Fruit fly (Drosophila melanogaster): ENCODE measurements around the gene MAPk-Ak2.
A peak's percentile ranks its signal among the peaks of the same experiment; 100 is the strongest.

The MAPk-Ak2 gene

dm6 chrX:5735268-5735941 lies 28.6 kb downstream of the MAPk-Ak2 start (continued):
- TF ChIP-seq Sox14 (GFP tag; optimal IDR thresholded peaks at IDR 0.05), result peak; percentile 92
- TF ChIP-seq Eip78C (GFP tag), result peak; percentile 98
- TF ChIP-seq CG11902 (GFP tag; optimal IDR thresholded peaks at IDR 0.05), result peak; percentile 72
- peak; percentile 93 for TF ChIP-seq eg (GFP tag; IDR thresholded peaks at IDR 0.05)
- TF ChIP-seq Blimp-1 (GFP tag; optimal IDR thresholded peaks at IDR 0.05), result peak; percentile 43
- TF ChIP-seq svp (GFP tag), result peak; percentile 97
- TF ChIP-seq CG31627 (GFP tag; optimal IDR thresholded peaks at IDR 0.05), result peak; percentile 94
- TF ChIP-seq fkh (GFP tag; optimal IDR thresholded peaks at IDR 0.05), result peak; percentile 18
- TF ChIP-seq cyc (GFP tag; optimal IDR thresholded peaks at IDR 0.05), result peak; percentile 79
- peak; percentile 89 for TF ChIP-seq achi (GFP tag; optimal IDR thresholded peaks at IDR 0.05)

DNA sequence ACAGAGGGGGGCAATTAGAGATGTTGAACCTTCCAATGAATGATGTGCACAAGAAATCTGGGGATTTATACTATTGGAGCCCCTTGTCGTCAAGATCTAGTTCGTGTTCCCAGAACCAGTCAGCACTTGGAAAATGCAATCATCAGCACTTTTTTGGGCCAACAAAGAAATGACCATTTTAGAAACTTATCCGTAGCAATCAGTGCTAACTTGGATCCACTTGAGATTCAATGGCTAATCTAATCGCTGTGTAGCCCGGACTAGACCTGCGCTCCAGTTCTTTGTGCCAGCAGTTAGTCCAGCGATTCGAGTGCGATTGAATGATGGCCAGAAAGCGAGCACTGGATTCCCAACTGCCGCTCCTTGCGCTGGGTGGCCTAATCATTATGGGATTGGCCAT lies 31.6 kb downstream of the MAPk-Ak2 start, which contains the start of gene CG15773:
Gene CG15773, plus strand, starts transcription at position 301 of the 400 bp plus-strand sequence.
- no peak for TF ChIP-seq fd85E (GFP tag; optimal IDR thresholded peaks at IDR 0.05)
- TF ChIP-seq dsx (GFP tag; optimal IDR thresholded peaks at IDR 0.05; ENCODE audit: poor library complexity, severe bottlenecking), result no peak
- TF ChIP-seq CG11902 (GFP tag; optimal IDR thresholded peaks at IDR 0.05), result no peak
- no peak for TF ChIP-seq CG10669 (GFP tag; optimal IDR thresholded peaks at IDR 0.05)
- TF ChIP-seq Sox14 (GFP tag; optimal IDR thresholded peaks at IDR 0.05), result no peak
- no peak for TF ChIP-seq CG7368 (GFP tag; optimal IDR thresholded peaks at IDR 0.05)
- no peak for TF ChIP-seq topi (GFP tag; optimal IDR thresholded peaks at IDR 0.05)
- no peak for TF ChIP-seq CG10631 (GFP tag; optimal IDR thresholded peaks at IDR 0.05)
- no peak for TF ChIP-seq CG6792 (GFP tag; optimal IDR thresholded peaks at IDR 0.05)
- TF ChIP-seq CG9139 (GFP tag; optimal IDR thresholded peaks at IDR 0.05), result no peak
- TF ChIP-seq CG6808 (GFP tag; optimal IDR thresholded peaks at IDR 0.05), result no peak
- no peak for TF ChIP-seq CG4318 (GFP tag; optimal IDR thresholded peaks at IDR 0.05)
- TF ChIP-seq fkh (GFP tag; optimal IDR thresholded peaks at IDR 0.05), result no peak
- no peak for TF ChIP-seq CG34406 (GFP tag; optimal IDR thresholded peaks at IDR 0.05)
- no peak for TF ChIP-seq Ets21C (GFP tag; optimal IDR thresholded peaks at IDR 0.05)
- TF ChIP-seq achi (GFP tag; optimal IDR thresholded peaks at IDR 0.05), result no peak
- no peak for TF ChIP-seq net (GFP tag; optimal IDR thresholded peaks at IDR 0.05)
- TF ChIP-seq CG8319 (GFP tag; optimal IDR thresholded peaks at IDR 0.05), result no peak
- no peak for TF ChIP-seq CG3032 (tag; optimal IDR thresholded peaks at IDR 0.05)
- TF ChIP-seq Smox (GFP tag; optimal IDR thresholded peaks at IDR 0.05), result no peak

dm6 chrX:5724744-5725185 lies 39.2 kb downstream of the MAPk-Ak2 start:
- TF ChIP-seq salr (GFP tag; optimal IDR thresholded peaks at IDR 0.05), result peak; percentile 72 to 89
- TF ChIP-seq OdsH (GFP tag; optimal IDR thresholded peaks at IDR 0.05), result peak; percentile 90
- peak; percentile 77 for TF ChIP-seq lz (GFP tag; optimal IDR thresholded peaks at IDR 0.05)
- peak; percentile 85 for TF ChIP-seq CG7368 (GFP tag; optimal IDR thresholded peaks at IDR 0.05)
- TF ChIP-seq topi (GFP tag; optimal IDR thresholded peaks at IDR 0.05), result peak; percentile 78
- TF ChIP-seq Ets21C (GFP tag; optimal IDR thresholded peaks at IDR 0.05), result peak; percentile 46
- TF ChIP-seq CG8632 (GFP tag; optimal IDR thresholded peaks at IDR 0.05), result peak; percentile 77
- TF ChIP-seq CG8319 (GFP tag; optimal IDR thresholded peaks at IDR 0.05), result peak; percentile 68
- TF ChIP-seq spab (GFP tag; optimal IDR thresholded peaks at IDR 0.05), result peak; percentile 68
- peak; percentile 88 for TF ChIP-seq Gug (GFP tag; IDR thresholded peaks at IDR 0.05)
- TF ChIP-seq esn (GFP tag; optimal IDR thresholded peaks at IDR 0.05), result peak; percentile 76
- peak; percentile 76 for TF ChIP-seq fd59A (GFP tag; optimal IDR thresholded peaks at IDR 0.05)
- TF ChIP-seq CG3919 (GFP tag; optimal IDR thresholded peaks at IDR 0.05), result peak; percentile 89
- peak; percentile 88 for TF ChIP-seq net (GFP tag; optimal IDR thresholded peaks at IDR 0.05)
- peak; percentile 73 for TF ChIP-seq CG1621 (tag; optimal IDR thresholded peaks at IDR 0.05)
- peak; percentile 34 for TF ChIP-seq fd85E (GFP tag; optimal IDR thresholded peaks at IDR 0.05)
- TF ChIP-seq svp (GFP tag), result peak; percentile 86
- TF ChIP-seq CG6276 (GFP tag; optimal IDR thresholded peaks at IDR 0.05), result peak; percentile 87
- peak; percentile 94 for TF ChIP-seq eg (GFP tag; IDR thresholded peaks at IDR 0.05)
- TF ChIP-seq Blimp-1 (GFP tag; optimal IDR thresholded peaks at IDR 0.05), result no peak
- TF ChIP-seq CG32006 (GFP tag; optimal IDR thresholded peaks at IDR 0.05), result peak; percentile 94
- peak; percentile 90 for TF ChIP-seq pdm3 (GFP tag; optimal IDR thresholded peaks at IDR 0.05)
- TF ChIP-seq vri (GFP tag; optimal IDR thresholded peaks at IDR 0.05), result peak; percentile 43
- peak; percentile 87 for TF ChIP-seq achi (GFP tag; optimal IDR thresholded peaks at IDR 0.05)
- peak; percentile 91 for TF ChIP-seq Lpt (GFP tag; optimal IDR thresholded peaks at IDR 0.05)
- TF ChIP-seq cyc (GFP tag; optimal IDR thresholded peaks at IDR 0.05), result peak; percentile 73
- TF ChIP-seq Met (GFP tag; optimal IDR thresholded peaks at IDR 0.05), result peak; percentile 65
- peak; percentile 28 for TF ChIP-seq Hr38 (GFP tag; optimal IDR thresholded peaks at IDR 0.05)
- peak; percentile 84 for TF ChIP-seq CG11294 (GFP tag; IDR thresholded peaks at IDR 0.05)
- TF ChIP-seq Sox102F (GFP tag; optimal IDR thresholded peaks at IDR 0.05), result peak; percentile 51
- peak; percentile 89 for TF ChIP-seq CG4318 (GFP tag; optimal IDR thresholded peaks at IDR 0.05)

All from whole organism, prepupa.